Fruit fly (Drosophila melanogaster) whole organism, prepupa: ENCODE measurements around the gene CG9967.

Experiments
- Blimp-1 ChIP-seq: fragments of 200-800 bp; sonication (Bioruptor generic); optimal IDR thresholded peaks from 3 replicates; lab custom pipeline; 2017; ENCODE audit warnings: missing biosample characterization, missing genetic modification characterization, mild to moderate bottlenecking, moderate library complexity, missing genetic modification reagents
- CG10631 ChIP-seq: fragments of 200-800 bp; sonication (Bioruptor generic); optimal IDR thresholded peaks from 2 replicates; lab custom pipeline; 2016; ENCODE audit warnings: missing biosample characterization, missing genetic modification characterization
- CG10669 ChIP-seq: fragments of 200-800 bp; sonication (Bioruptor generic); optimal IDR thresholded peaks from 3 replicates; lab custom pipeline; 2018; ENCODE audit warnings: missing biosample characterization, mild to moderate bottlenecking, missing genetic modification characterization, moderate library complexity
- CG11762 ChIP-seq: fragments of 200-800 bp; sonication (Bioruptor generic); optimal IDR thresholded peaks from 3 replicates; lab custom pipeline; 2016; ENCODE audit warnings: missing biosample characterization, missing genetic modification characterization; ENCODE audit not compliant: insufficient read depth
- CG15336 ChIP-seq: fragments of 200-800 bp; sonication (Bioruptor generic); IDR thresholded peaks from 2 replicates; pipeline ENCODE4 v1.3.6; 2022; ENCODE audit warnings: missing biosample characterization, missing genetic modification characterization
- CG1621 ChIP-seq: fragments of 200-800 bp; sonication (Bioruptor generic); optimal IDR thresholded peaks from 3 replicates; lab custom pipeline; 2018; ENCODE audit warnings: missing biosample characterization, mild to moderate bottlenecking, missing genetic modification characterization
- CG16779 ChIP-seq: fragments of 200-800 bp; sonication (Bioruptor generic); optimal IDR thresholded peaks from 3 replicates; lab custom pipeline; 2017; ENCODE audit warnings: missing biosample characterization, mild to moderate bottlenecking, missing genetic modification characterization
- CG3032 ChIP-seq: fragments of 200-800 bp; optimal IDR thresholded peaks from 2 replicates; lab custom pipeline; 2019; ENCODE audit warnings: missing biosample characterization, mild to moderate bottlenecking, missing genetic modification characterization, moderate library complexity
- CG31627 ChIP-seq: fragments of 200-800 bp; sonication (Bioruptor generic); optimal IDR thresholded peaks from 3 replicates; lab custom pipeline; 2016; ENCODE audit warnings: missing biosample characterization, missing genetic modification characterization
- CG32006 ChIP-seq: fragments of 200-800 bp; sonication (Bioruptor generic); optimal IDR thresholded peaks from 3 replicates; lab custom pipeline; 2017; ENCODE audit warnings: missing biosample characterization, mild to moderate bottlenecking, missing genetic modification characterization
- CG34406 ChIP-seq: fragments of 200-800 bp; sonication (Bioruptor generic); optimal IDR thresholded peaks from 3 replicates; lab custom pipeline; 2016; ENCODE audit warnings: missing biosample characterization, missing genetic modification characterization
- CG3919 ChIP-seq: fragments of 200-800 bp; sonication (Bioruptor generic); optimal IDR thresholded peaks from 3 replicates; lab custom pipeline; 2016; ENCODE audit warnings: missing biosample characterization, missing genetic modification characterization
- CG6163 ChIP-seq: fragments of 200-800 bp; sonication (Bioruptor generic); IDR thresholded peaks from 3 replicates; pipeline ENCODE4 v1.3.6; 2022; ENCODE audit warnings: missing biosample characterization, missing genetic modification characterization
- CG6276 ChIP-seq: fragments of 200-800 bp; sonication (Bioruptor generic); optimal IDR thresholded peaks from 2 replicates; lab custom pipeline; 2017; ENCODE audit warnings: missing biosample characterization, mild to moderate bottlenecking, missing genetic modification characterization
- CG6792 ChIP-seq: fragments of 200-800 bp; sonication (Bioruptor generic); optimal IDR thresholded peaks from 3 replicates; lab custom pipeline; 2016; ENCODE audit warnings: missing biosample characterization, missing genetic modification characterization
- CG6808 ChIP-seq: fragments of 200-800 bp; sonication (Bioruptor generic); optimal IDR thresholded peaks from 3 replicates; lab custom pipeline; 2017; ENCODE audit warnings: missing biosample characterization, missing genetic modification characterization, mild to moderate bottlenecking, moderate library complexity, missing genetic modification reagents
- CG6854 ChIP-seq: fragments of 200-800 bp; sonication (Bioruptor generic); optimal IDR thresholded peaks from 2 replicates; lab custom pipeline; 2017; ENCODE audit warnings: missing biosample characterization, mild to moderate bottlenecking, missing genetic modification characterization
- CG7368 ChIP-seq: fragments of 200-800 bp; sonication (Bioruptor generic); optimal IDR thresholded peaks from 3 replicates; lab custom pipeline; 2016; ENCODE audit warnings: missing biosample characterization, missing genetic modification characterization
- CG8119 ChIP-seq: fragments of 200-800 bp; sonication (Bioruptor generic); IDR thresholded peaks from 3 replicates; pipeline ENCODE4 v1.3.6; 2022; ENCODE audit warnings: missing biosample characterization, missing genetic modification characterization
- CG8319 ChIP-seq: fragments of 200-800 bp; sonication (Bioruptor generic); optimal IDR thresholded peaks from 3 replicates; lab custom pipeline; 2016; ENCODE audit warnings: missing biosample characterization, missing genetic modification characterization
- CG8632 ChIP-seq: fragments of 200-800 bp; sonication (Bioruptor generic); optimal IDR thresholded peaks from 3 replicates; lab custom pipeline; 2016; ENCODE audit warnings: missing biosample characterization, missing genetic modification characterization
- CG9139 ChIP-seq: fragments of 200-800 bp; sonication (Bioruptor generic); optimal IDR thresholded peaks from 3 replicates; lab custom pipeline; 2017; ENCODE audit warnings: missing biosample characterization, mild to moderate bottlenecking, missing genetic modification characterization
- Eip78C ChIP-seq: fragments of 200-800 bp; sonication (Bioruptor generic); peaks from one replicate; lab custom pipeline; 2016; ENCODE audit warnings: missing biosample characterization, missing genetic modification characterization
- Ets96B ChIP-seq: fragments of 200-800 bp; optimal IDR thresholded peaks from 2 replicates; lab custom pipeline; 2019; ENCODE audit warnings: missing biosample characterization, mild to moderate bottlenecking, missing genetic modification characterization, moderate library complexity
- Gug ChIP-seq: fragments of 200-800 bp; sonication (Bioruptor generic); IDR thresholded peaks from 2 replicates; pipeline ENCODE4 v1.3.6; 2022; ENCODE audit warnings: missing biosample characterization, missing genetic modification characterization
- Hr39 ChIP-seq: fragments of 200-800 bp; sonication (Bioruptor generic); optimal IDR thresholded peaks from 2 replicates; lab custom pipeline; 2016; ENCODE audit warnings: missing biosample characterization, missing genetic modification characterization
- Hr4 ChIP-seq: fragments of 200-800 bp; sonication (Bioruptor generic); optimal IDR thresholded peaks from 3 replicates; lab custom pipeline; 2016; ENCODE audit warnings: missing biosample characterization, missing genetic modification characterization
- Lpt ChIP-seq: fragments of 200-800 bp; sonication (Bioruptor generic); optimal IDR thresholded peaks from 3 replicates; lab custom pipeline; 2016; ENCODE audit warnings: missing biosample characterization, missing genetic modification characterization
- Met ChIP-seq: fragments of 200-800 bp; sonication (Bioruptor generic); optimal IDR thresholded peaks from 3 replicates; lab custom pipeline; 2016; ENCODE audit warnings: missing biosample characterization, missing genetic modification characterization
- Sox102F ChIP-seq: fragments of 200-800 bp; sonication (Bioruptor generic); optimal IDR thresholded peaks from 2 replicates; lab custom pipeline; 2016; ENCODE audit warnings: missing biosample characterization, mild to moderate bottlenecking, missing genetic modification characterization
- Sox15 ChIP-seq: fragments of 200-800 bp; sonication (Bioruptor generic); optimal IDR thresholded peaks from 3 replicates; lab custom pipeline; 2016; ENCODE audit warnings: missing biosample characterization, missing genetic modification characterization
- achi ChIP-seq: fragments of 200-800 bp; sonication (Bioruptor generic); optimal IDR thresholded peaks from 3 replicates; lab custom pipeline; 2016; ENCODE audit warnings: missing biosample characterization, missing genetic modification characterization
- acj6 ChIP-seq: fragments of 200-800 bp; sonication (Bioruptor generic); optimal IDR thresholded peaks from 3 replicates; lab custom pipeline; 2016; ENCODE audit warnings: missing biosample characterization, missing genetic modification characterization
- cyc ChIP-seq: fragments of 200-800 bp; sonication (Bioruptor generic); optimal IDR thresholded peaks from 3 replicates; lab custom pipeline; 2016; ENCODE audit warnings: missing biosample characterization, missing genetic modification characterization
- dac ChIP-seq: fragments of 200-800 bp; sonication (Bioruptor generic); optimal IDR thresholded peaks from 2 replicates; lab custom pipeline; 2017; ENCODE audit warnings: missing biosample characterization, mild to moderate bottlenecking, missing genetic modification characterization
- eg ChIP-seq: fragments of 200-800 bp; sonication (Bioruptor generic); IDR thresholded peaks from 3 replicates; pipeline ENCODE4 v1.3.6; 2022; ENCODE audit warnings: missing biosample characterization, missing genetic modification characterization
- esn ChIP-seq: fragments of 200-800 bp; sonication (Bioruptor generic); optimal IDR thresholded peaks from 2 replicates; lab custom pipeline; 2016; ENCODE audit warnings: missing biosample characterization, mild to moderate bottlenecking, missing genetic modification characterization, moderate library complexity
- fd59A ChIP-seq: fragments of 200-800 bp; sonication (Bioruptor generic); optimal IDR thresholded peaks from 2 replicates; lab custom pipeline; 2017; ENCODE audit warnings: missing biosample characterization, mild to moderate bottlenecking, missing genetic modification characterization, missing genetic modification reagents
- fd85E ChIP-seq: fragments of 200-800 bp; sonication (Bioruptor generic); optimal IDR thresholded peaks from 3 replicates; lab custom pipeline; 2016; ENCODE audit warnings: missing biosample characterization, missing genetic modification characterization
- lz ChIP-seq: fragments of 200-800 bp; sonication (Bioruptor generic); optimal IDR thresholded peaks from 3 replicates; lab custom pipeline; 2016; ENCODE audit warnings: missing biosample characterization, missing genetic modification characterization
- net ChIP-seq: fragments of 200-800 bp; sonication (Bioruptor generic); optimal IDR thresholded peaks from 3 replicates; lab custom pipeline; 2016; ENCODE audit warnings: missing biosample characterization, missing genetic modification characterization
- pdm3 ChIP-seq: fragments of 200-800 bp; sonication (Bioruptor generic); optimal IDR thresholded peaks from 3 replicates; lab custom pipeline; 2016; ENCODE audit warnings: missing biosample characterization, missing genetic modification characterization
- salr ChIP-seq, 2 experiments: fragments of 200-800 bp; sonication (Bioruptor generic); optimal IDR thresholded peaks; 3 replicates each; lab custom pipeline; 2016 to 2018; ENCODE audit warnings: missing biosample characterization in 2 of 2, missing genetic modification characterization in 2 of 2, mild to moderate bottlenecking in 1 of 2
- ss ChIP-seq, 2 experiments: fragments of 200-800 bp; sonication (Bioruptor generic); optimal IDR thresholded peaks; 2 replicates in 1 of 2; 3 replicates in 1 of 2; lab custom pipeline; 2017 to 2018; ENCODE audit warnings: mild to moderate bottlenecking in 2 of 2, missing biosample characterization in 2 of 2, missing genetic modification characterization in 2 of 2, moderate library complexity in 1 of 2
- svp ChIP-seq: fragments of 200-800 bp; sonication (Bioruptor generic); peaks from one replicate; lab custom pipeline; 2016; ENCODE audit warnings: missing biosample characterization, missing genetic modification characterization
- topi ChIP-seq: fragments of 200-800 bp; sonication (Bioruptor generic); optimal IDR thresholded peaks from 3 replicates; lab custom pipeline; 2016; ENCODE audit warnings: missing biosample characterization, missing genetic modification characterization
- vri ChIP-seq: fragments of 200-800 bp; sonication (Bioruptor generic); optimal IDR thresholded peaks from 3 replicates; lab custom pipeline; 2016; ENCODE audit warnings: missing biosample characterization, mild to moderate bottlenecking, missing genetic modification characterization

The CG9967 gene

DNA sequence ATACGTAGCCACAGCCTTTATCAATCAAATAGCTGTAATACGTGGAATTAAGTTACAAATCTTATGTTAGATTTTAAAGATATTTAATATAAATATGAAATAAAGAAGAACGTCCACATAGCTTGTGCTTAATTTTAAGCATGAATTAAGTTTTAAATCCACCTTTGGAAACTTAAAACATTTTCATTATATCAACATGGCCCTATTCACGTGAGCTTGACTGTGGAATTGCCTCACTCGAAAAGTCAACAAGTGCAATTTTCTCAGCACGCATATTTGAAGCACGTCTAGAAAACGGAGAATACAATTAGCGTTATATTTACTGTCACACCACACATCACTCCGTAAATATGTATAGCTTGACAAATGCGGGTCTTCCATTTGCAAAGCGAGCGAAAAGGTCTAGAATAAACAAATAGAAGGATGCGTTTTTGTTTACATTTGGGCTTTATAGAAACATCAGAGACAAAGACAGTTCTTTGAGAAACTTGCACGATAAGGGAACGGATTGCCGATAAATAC is 6.5 kb upstream of the CG9967 start (continued):
- peak; percentile 92 for TF ChIP-seq lz (GFP tag; lab: Kevin White, UChicago)
- TF ChIP-seq CG16779 (tag; lab: Kevin White, UChicago) = peak; percentile 97
- TF ChIP-seq fd59A (GFP tag; lab: Kevin White, UChicago) = peak; percentile 87
- TF ChIP-seq Gug (GFP tag; lab: Robert Waterston, UW) = peak; percentile 94
- peak; percentile 87 for TF ChIP-seq Hr39 (GFP tag; lab: Kevin White, UChicago)
- peak; percentile 86 for TF ChIP-seq CG31627
- TF ChIP-seq CG3919 (GFP tag; lab: Kevin White, UChicago) = peak; percentile 95
- peak; percentile 96 for TF ChIP-seq CG8632 (GFP tag; lab: Kevin White, UChicago)
- TF ChIP-seq CG34406 (GFP tag; lab: Kevin White, UChicago) = peak; percentile 96
- peak; percentile 94 for TF ChIP-seq achi (GFP tag; lab: Kevin White, UChicago)
- TF ChIP-seq salr (GFP tag; optimal IDR thresholded peaks at IDR 0.05; lab: Kevin White, UChicago) = peak; percentile 88
- peak; percentile 94 for TF ChIP-seq topi
- TF ChIP-seq CG6792 (GFP tag; lab: Kevin White, UChicago) = peak; percentile 92
- peak; percentile 95 for TF ChIP-seq CG6276 (GFP tag; lab: Kevin White, UChicago)
- TF ChIP-seq CG6808 (GFP tag; lab: Kevin White, UChicago) = peak; percentile 96
- peak; percentile 93 for TF ChIP-seq Met (GFP tag; lab: Kevin White, UChicago)
- peak; percentile 97 for TF ChIP-seq CG6163 (GFP tag; lab: Robert Waterston, UW)
- TF ChIP-seq CG11762 (GFP tag; lab: Kevin White, UChicago) = peak; percentile 94
- TF ChIP-seq Sox102F (GFP tag; lab: Kevin White, UChicago) = peak; percentile 92
- peak; percentile 94 for TF ChIP-seq net (GFP tag; lab: Kevin White, UChicago)
- TF ChIP-seq fd85E (GFP tag; lab: Kevin White, UChicago) = peak; percentile 69
- peak; percentile 88 for TF ChIP-seq pdm3 (GFP tag; lab: Kevin White, UChicago)

DNA sequence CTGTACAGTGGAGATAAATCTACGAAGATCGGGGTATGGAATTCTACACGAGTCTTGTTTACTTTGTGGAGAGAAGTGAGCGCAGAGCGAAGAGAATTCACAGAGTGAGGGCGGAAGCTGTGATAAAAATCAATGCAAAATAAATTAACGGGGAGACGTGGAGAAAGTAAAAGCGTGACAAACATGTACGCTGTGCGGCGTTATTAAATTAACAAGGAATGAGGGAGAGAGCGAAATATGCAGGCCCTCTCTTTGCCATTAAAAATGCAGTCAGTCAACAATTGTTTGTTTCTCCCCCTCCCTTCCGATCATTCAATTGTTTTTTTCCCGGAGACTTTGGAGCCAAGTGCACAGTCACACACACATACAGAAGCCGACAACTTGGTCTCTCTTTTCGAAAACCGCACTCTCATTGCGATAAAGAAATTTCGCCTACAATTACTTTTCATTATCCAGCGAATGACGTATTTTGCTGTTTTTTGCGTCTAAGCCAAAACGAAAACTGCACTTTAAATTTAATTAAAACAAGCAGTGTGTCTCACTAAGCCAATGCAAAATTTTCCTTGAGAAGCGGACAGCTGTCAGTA is 5.7 kb upstream of the CG9967 start:
- TF ChIP-seq acj6 = no peak
- no peak for TF ChIP-seq Gug (GFP tag; lab: Robert Waterston, UW)
- TF ChIP-seq svp = no peak
- TF ChIP-seq CG3919 (GFP tag; lab: Kevin White, UChicago) = no peak
- TF ChIP-seq esn (GFP tag; lab: Kevin White, UChicago) = no peak
- no peak for TF ChIP-seq vri (GFP tag; lab: Kevin White, UChicago)
- peak; percentile 74 to 82 for TF ChIP-seq ss (GFP tag; optimal IDR thresholded peaks at IDR 0.05; lab: Kevin White, UChicago)
- no peak for TF ChIP-seq CG8319
- no peak for TF ChIP-seq CG6163 (GFP tag; lab: Robert Waterston, UW)
- TF ChIP-seq Sox15 (GFP tag; lab: Kevin White, UChicago) = no peak
- no peak for TF ChIP-seq CG10631
- TF ChIP-seq Eip78C (GFP tag; lab: Kevin White, UChicago) = no peak
- TF ChIP-seq fd59A (GFP tag; lab: Kevin White, UChicago) = no peak
- no peak for TF ChIP-seq Hr4
- TF ChIP-seq CG31627 = no peak
- TF ChIP-seq CG6854 (GFP tag; lab: Kevin White, UChicago) = peak; percentile 53
- TF ChIP-seq CG15336 (GFP tag; lab: Robert Waterston, UW) = peak; percentile 54
- TF ChIP-seq CG3032 (tag; lab: Kevin White, UChicago) = no peak
- no peak for TF ChIP-seq CG8632 (GFP tag; lab: Kevin White, UChicago)
- TF ChIP-seq CG11762 (GFP tag; lab: Kevin White, UChicago) = no peak
- no peak for TF ChIP-seq CG32006
- no peak for TF ChIP-seq salr (GFP tag; optimal IDR thresholded peaks at IDR 0.05; lab: Kevin White, UChicago)
- no peak for TF ChIP-seq cyc (GFP tag; lab: Kevin White, UChicago)
- no peak for TF ChIP-seq dac
- TF ChIP-seq eg (GFP tag; lab: Robert Waterston, UW) = no peak
- peak; percentile 23 for TF ChIP-seq CG7368 (GFP tag; lab: Kevin White, UChicago)
- no peak for TF ChIP-seq CG10669 (GFP tag; lab: Kevin White, UChicago)
- peak; percentile 70 for TF ChIP-seq CG9139 (GFP tag; lab: Kevin White, UChicago)
- peak; percentile 3 for TF ChIP-seq topi
- no peak for TF ChIP-seq Ets96B (tag; lab: Kevin White, UChicago)
- 0 out of 3 replicates have a peak, but pooled peaks have one; percentile 30 for TF ChIP-seq CG8119
- peak; percentile 89 for TF ChIP-seq Blimp-1 (GFP tag; lab: Kevin White, UChicago)
- peak; percentile 30 for TF ChIP-seq CG1621 (tag; lab: Kevin White, UChicago)
- TF ChIP-seq Lpt (GFP tag; lab: Kevin White, UChicago) = peak; percentile 56
- peak; percentile 43 for TF ChIP-seq CG16779 (tag; lab: Kevin White, UChicago)
